Worm (Caenorhabditis elegans) whole organism, L1 larva: ENCODE results near the gene srh-303.

Experiments
- aly-2 ChIP-seq: fragments of 150-350 bp; optimal IDR thresholded peaks from 2 replicates; lab custom pipeline; 2014; ENCODE audit warnings: missing biosample characterization, missing genetic modification characterization
- dpl-1 ChIP-seq, 3 experiments: fragments of 150-350 bp in 2 of 3; sonication (generic microtip) in 1 of 3; optimal IDR thresholded peaks; 2 replicates each; lab custom pipeline; 2014 to 2017; ENCODE audit warnings: missing biosample characterization in 3 of 3, missing genetic modification characterization in 3 of 3, missing genetic modification reagents in 3 of 3
- nhr-12 ChIP-seq: sonication (generic microtip); optimal IDR thresholded peaks from 2 replicates; lab custom pipeline; 2017; ENCODE audit warnings: missing biosample characterization, missing genetic modification characterization
- nhr-237 ChIP-seq: fragments of 150-350 bp; optimal IDR thresholded peaks from 2 replicates; lab custom pipeline; 2014; ENCODE audit warnings: missing biosample characterization, missing genetic modification characterization
- nhr-76 ChIP-seq: sonication (generic microtip); optimal IDR thresholded peaks from 2 replicates; lab custom pipeline; 2017; ENCODE audit warnings: missing biosample characterization, missing genetic modification characterization

DNA sequence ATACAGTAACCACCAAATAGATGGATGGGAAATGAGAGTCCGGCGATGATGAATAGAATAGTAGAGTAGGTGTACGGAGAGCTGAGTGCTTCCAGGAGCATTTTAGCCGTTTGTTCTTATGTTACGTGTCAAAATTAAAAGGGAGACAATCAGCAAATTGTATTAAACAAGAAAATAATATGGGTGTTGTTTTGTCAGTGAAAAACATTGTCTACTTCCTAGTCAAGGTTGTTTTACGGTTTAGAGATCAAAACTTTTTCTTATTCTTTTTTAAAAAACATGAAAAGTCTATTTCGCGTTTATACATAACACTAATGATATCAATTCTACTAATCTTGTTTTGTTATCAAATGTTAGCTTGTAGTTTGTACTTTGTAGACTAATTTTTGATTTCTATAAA, 37.5 kb upstream of the srh-303 start, which contains the start of gene srh-289:
- TF ChIP-seq nhr-12 (tag; lab: Kevin White, UChicago) (no peak), aly-2 (tag; lab: Kevin White, UChicago) (no peak), nhr-237 (tag; lab: Kevin White, UChicago) (no peak), dpl-1 (GFP tag; optimal IDR thresholded peaks at IDR 0.05; lab: Kevin White, UChicago) (no peak), nhr-76 (tag; lab: Kevin White, UChicago) (no peak)
